Fruit fly (Drosophila melanogaster): Measurements from ENCODE around the gene CtIP.

DNA sequence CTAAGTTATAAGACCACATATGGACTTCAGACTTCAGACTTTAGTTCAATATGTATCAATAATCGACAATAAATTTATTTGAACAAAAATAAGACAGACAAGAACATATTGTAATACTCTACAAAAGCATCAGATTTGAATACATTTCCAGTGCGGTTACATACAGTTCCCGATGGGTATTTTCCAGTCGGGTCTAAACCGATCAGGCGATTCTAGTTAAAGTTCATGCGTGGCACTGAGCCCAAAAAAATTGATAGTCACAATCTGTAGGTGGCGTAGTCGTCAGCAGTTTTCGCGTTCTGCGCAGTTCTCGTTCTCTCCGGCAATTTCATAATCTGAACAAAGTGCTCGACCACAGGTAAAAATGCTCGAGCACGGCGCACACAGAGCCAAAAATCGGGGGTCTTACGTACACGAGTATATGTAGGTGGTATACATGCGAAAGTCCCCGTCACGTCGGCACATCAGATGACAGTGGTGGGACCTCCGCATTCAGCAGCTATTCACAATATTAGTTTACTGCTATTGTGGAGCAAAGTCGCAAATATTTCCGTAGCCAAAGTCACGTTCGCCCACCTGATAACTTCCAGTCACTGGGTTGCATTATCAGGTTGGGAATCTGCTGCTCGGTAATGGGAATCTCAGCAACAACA lies 40.7 kb upstream of the CtIP start:
- TF ChIP-seq CG31627 (GFP tag; optimal IDR thresholded peaks at IDR 0.05) (no peak), CG6276 (GFP tag; optimal IDR thresholded peaks at IDR 0.05) (no peak), Hr39 (GFP tag; optimal IDR thresholded peaks at IDR 0.05) (no peak)
